Fruit fly (Drosophila melanogaster): ENCODE results near the gene CG43091.

The CG43091 gene

dm6 chr3R:22753895-22754774 is 14.4 kb downstream of the CG43091 start (continued):
- TF ChIP-seq CG3726 (GFP tag; IDR thresholded peaks at IDR 0.05) (no peak), CG11093 (GFP tag; IDR thresholded peaks at IDR 0.05) (no peak), CG10565 (GFP tag; optimal IDR thresholded peaks at IDR 0.05) (no peak), insv (GFP tag; optimal IDR thresholded peaks at IDR 0.05) (no peak), nmo (GFP tag; optimal IDR thresholded peaks at IDR 0.05) (peak; percentile 78), CG13624 (GFP tag; optimal IDR thresholded peaks at IDR 0.05) (peak; percentile 44), Eip74EF (GFP tag; optimal IDR thresholded peaks at IDR 0.05) (no peak), peb (GFP tag; IDR thresholded peaks at IDR 0.05) (no peak), CG31365 (tag; optimal IDR thresholded peaks at IDR 0.05) (no peak), CG30020 (tag; optimal IDR thresholded peaks at IDR 0.05) (peak; percentile 17), Oaz (GFP tag; IDR thresholded peaks at IDR 0.05) (peak; percentile 23; the same call in 1 of the 2 replicates), CG8924 (tag; optimal IDR thresholded peaks at IDR 0.05) (peak; percentile 57), CG13296 (GFP tag; optimal IDR thresholded peaks at IDR 0.05) (peak; percentile 16), kah (GFP tag; optimal IDR thresholded peaks at IDR 0.05) (peak; percentile 33), CG7357 (GFP tag; IDR thresholded peaks at IDR 0.05) (0 out of 3 replicates have a peak, but pooled peaks have one; percentile 6), Xrp1 (GFP tag; IDR thresholded peaks at IDR 0.05) (peak; percentile 39; the same call in 1 of the 2 replicates), CG15269 (tag; optimal IDR thresholded peaks at IDR 0.05) (peak; percentile 81), CG10147 (GFP tag; optimal IDR thresholded peaks at IDR 0.05) (no peak), CG32772 (GFP tag; IDR thresholded peaks at IDR 0.05) (peak; percentile 27; the same call in 1 of the 2 replicates), CG4282 (GFP tag; optimal IDR thresholded peaks at IDR 0.05) (no peak), Deaf1 (tag; optimal IDR thresholded peaks at IDR 0.05) (peak; percentile 95), oc (tag; optimal IDR thresholded peaks at IDR 0.05) (no peak), CG34224 (GFP tag; IDR thresholded peaks at IDR 0.05; ENCODE audit: partially characterized antibody) (peak; percentile 50; the same call in 2 of the 3 replicates), CG15011 (GFP tag; optimal IDR thresholded peaks at IDR 0.05) (peak; percentile 45), BEAF-32 (GFP tag; optimal IDR thresholded peaks at IDR 0.05) (no peak), Doc2 (GFP tag; IDR thresholded peaks at IDR 0.05) (no peak), crp (GFP tag; optimal IDR thresholded peaks at IDR 0.05) (peak in 1 of 2 experiments; percentile 1), CG14014 (GFP tag; IDR thresholded peaks at IDR 0.05) (peak; percentile 50; the same call in 1 of the 2 replicates), CG1233 (GFP tag; optimal IDR thresholded peaks at IDR 0.05) (peak; percentile 66), CG6654 (GFP tag; optimal IDR thresholded peaks at IDR 0.05) (peak; percentile 33), da (GFP tag; optimal IDR thresholded peaks at IDR 0.05) (no peak), vvl (GFP tag; IDR thresholded peaks at IDR 0.05) (peak; percentile 38), sna (GFP tag; IDR thresholded peaks at IDR 0.05; ENCODE audit: partially characterized antibody) (peak; percentile 19; the same call in 1 of the 2 replicates), gcm (GFP tag; optimal IDR thresholded peaks at IDR 0.05) (peak; percentile 25), YL-1 (GFP tag; optimal IDR thresholded peaks at IDR 0.05) (no peak), unpg (GFP tag; optimal IDR thresholded peaks at IDR 0.05) (peak; percentile 52), so (GFP tag; IDR thresholded peaks at IDR 0.05) (peak; percentile 24; the same call in 2 of the 3 replicates), tna (GFP tag; IDR thresholded peaks at IDR 0.05; ENCODE audit: partially characterized antibody) (peak; percentile 56; the same call in 1 of the 2 replicates), Abd-B (GFP tag; optimal IDR thresholded peaks at IDR 0.05) (peak; percentile 33), CG10654 (GFP tag; optimal IDR thresholded peaks at IDR 0.05) (peak; percentile 39), NC2β (GFP tag; optimal IDR thresholded peaks at IDR 0.05) (no peak), p53 (GFP tag; optimal IDR thresholded peaks at IDR 0.05) (no peak), CG7963 (GFP tag; IDR thresholded peaks at IDR 0.05; ENCODE audit: partially characterized antibody) (no peak), nom (GFP tag; optimal IDR thresholded peaks at IDR 0.05) (no peak), D (optimal IDR thresholded peaks at IDR 0.05) (no peak), D (GFP tag; optimal IDR thresholded peaks at IDR 0.05) (peak; percentile 59), maf-S (GFP tag; optimal IDR thresholded peaks at IDR 0.05) (no peak)

Measured in whole organism, embryonic.